Worm (Caenorhabditis elegans) whole organism, L2 larva: ENCODE data around the gene vha-2.
A peak's percentile ranks its signal among the peaks of the same experiment; 100 is the strongest.

ENCODE experiments used
- C34F6.9 ChIP-seq: fragments of 150-350 bp; optimal IDR thresholded peaks from 2 replicates; lab custom pipeline; 2014; ENCODE audit warnings: missing biosample characterization, missing genetic modification characterization
- F13H6.1 ChIP-seq: sonication (generic microtip); optimal IDR thresholded peaks from 2 replicates; lab custom pipeline; 2016; ENCODE audit warnings: missing genetic modification characterization, missing compliant biosample characterization
- R02D3.7 ChIP-seq: fragments of 150-350 bp; optimal IDR thresholded peaks from 2 replicates; lab custom pipeline; 2014; ENCODE audit warnings: missing biosample characterization, missing genetic modification characterization
- Y55F3AM.14 ChIP-seq: fragments of 200-800 bp; sonication (Bioruptor generic); optimal IDR thresholded peaks from 2 replicates; lab custom pipeline; 2018; ENCODE audit warnings: mild to moderate bottlenecking, missing genetic modification characterization, missing compliant biosample characterization
- ZK546.5 ChIP-seq: sonication (generic microtip); optimal IDR thresholded peaks from 2 replicates; lab custom pipeline; 2017; ENCODE audit warnings: missing biosample characterization, missing genetic modification characterization
- aly-2 ChIP-seq: fragments of 150-350 bp; optimal IDR thresholded peaks from 2 replicates; lab custom pipeline; 2014; ENCODE audit warnings: missing biosample characterization, missing genetic modification characterization
- ama-1 ChIP-seq: fragments of 150-350 bp; optimal IDR thresholded peaks from 2 replicates; lab custom pipeline; 2018; ENCODE audit warnings: inconsistent platforms
- blmp-1 ChIP-seq: sonication (generic microtip); optimal IDR thresholded peaks from 2 replicates; lab custom pipeline; 2017; ENCODE audit warnings: missing genetic modification characterization, mild to moderate bottlenecking, missing compliant biosample characterization, antibody characterized with exemption, moderate library complexity; ENCODE audit not compliant: insufficient read depth
- ceh-16 ChIP-seq: fragments of 150-350 bp; optimal IDR thresholded peaks from 2 replicates; lab custom pipeline; 2014; ENCODE audit warnings: missing biosample characterization, missing genetic modification characterization
- ceh-82 ChIP-seq: fragments of 150-350 bp; optimal IDR thresholded peaks from 2 replicates; lab custom pipeline; 2014; ENCODE audit warnings: missing biosample characterization, missing genetic modification characterization
- crh-2 ChIP-seq: sonication (generic microtip); optimal IDR thresholded peaks from 2 replicates; lab custom pipeline; 2017; ENCODE audit warnings: missing biosample characterization, missing genetic modification characterization
- dmd-4 ChIP-seq: sonication (generic microtip); optimal IDR thresholded peaks from 2 replicates; lab custom pipeline; 2017; ENCODE audit warnings: missing biosample characterization, missing genetic modification characterization
- egl-27 ChIP-seq: sonication (generic microtip); optimal IDR thresholded peaks from 3 replicates; lab custom pipeline; 2017; ENCODE audit warnings: missing biosample characterization, missing genetic modification reagents, missing genetic modification characterization
- elt-1 ChIP-seq: fragments of 150-350 bp; optimal IDR thresholded peaks from 2 replicates; lab custom pipeline; 2014; ENCODE audit warnings: missing biosample characterization, missing genetic modification characterization
- gmeb-1 ChIP-seq: fragments of 150-350 bp; optimal IDR thresholded peaks from 2 replicates; lab custom pipeline; 2014; ENCODE audit warnings: missing biosample characterization, missing genetic modification characterization
- lin-11 ChIP-seq: fragments of 150-350 bp; sonication (generic microtip); optimal IDR thresholded peaks from 2 replicates; lab custom pipeline; 2014; ENCODE audit warnings: missing biosample characterization, missing genetic modification characterization, inconsistent platforms, mixed read lengths
- lin-13 ChIP-seq: fragments of 150-350 bp; optimal IDR thresholded peaks from 2 replicates; lab custom pipeline; 2014; ENCODE audit warnings: missing biosample characterization, missing genetic modification reagents, missing genetic modification characterization
- lin-39 ChIP-seq: fragments of 150-350 bp; optimal IDR thresholded peaks from 2 replicates; lab custom pipeline; 2014; ENCODE audit warnings: missing biosample characterization, missing genetic modification reagents, missing genetic modification characterization
- lsy-2 ChIP-seq, 2 experiments: fragments of 150-350 bp in 1 of 2; sonication (generic microtip) in 1 of 2; optimal IDR thresholded peaks; 2 replicates each; lab custom pipeline; 2014 to 2017; ENCODE audit warnings: missing biosample characterization in 2 of 2, missing genetic modification characterization in 2 of 2
- mab-5 ChIP-seq: fragments of 150-350 bp; optimal IDR thresholded peaks from 2 replicates; lab custom pipeline; 2014; ENCODE audit warnings: missing biosample characterization, missing genetic modification characterization
- nhr-10 ChIP-seq: sonication (generic microtip); optimal IDR thresholded peaks from 2 replicates; lab custom pipeline; 2017; ENCODE audit warnings: missing biosample characterization, missing genetic modification characterization
- nhr-11 ChIP-seq: fragments of 150-350 bp; optimal IDR thresholded peaks from 2 replicates; lab custom pipeline; 2014; ENCODE audit warnings: missing biosample characterization, missing genetic modification characterization
- nhr-129 ChIP-seq: fragments of 150-350 bp; optimal IDR thresholded peaks from 2 replicates; lab custom pipeline; 2014; ENCODE audit warnings: missing biosample characterization, missing genetic modification characterization
- nhr-21 ChIP-seq: fragments of 150-350 bp; optimal IDR thresholded peaks from 2 replicates; lab custom pipeline; 2014; ENCODE audit warnings: missing biosample characterization, missing genetic modification characterization
- nhr-23 ChIP-seq: fragments of 150-350 bp; optimal IDR thresholded peaks from 2 replicates; lab custom pipeline; 2014; ENCODE audit warnings: missing biosample characterization, missing genetic modification reagents, missing genetic modification characterization
- nhr-237 ChIP-seq: fragments of 150-350 bp; optimal IDR thresholded peaks from 2 replicates; lab custom pipeline; 2014; ENCODE audit warnings: missing biosample characterization, missing genetic modification characterization
- nhr-25 ChIP-seq: fragments of 150-350 bp; sonication (generic microtip); optimal IDR thresholded peaks from 3 replicates; lab custom pipeline; 2014; ENCODE audit warnings: missing biosample characterization, missing genetic modification characterization
- nhr-6 ChIP-seq: fragments of 150-350 bp; optimal IDR thresholded peaks from 2 replicates; lab custom pipeline; 2014; ENCODE audit warnings: missing biosample characterization, missing genetic modification characterization
- nhr-77 ChIP-seq: fragments of 150-350 bp; optimal IDR thresholded peaks from 2 replicates; lab custom pipeline; 2014; ENCODE audit warnings: missing biosample characterization, missing genetic modification characterization
- skn-1 ChIP-seq: sonication (generic microtip); optimal IDR thresholded peaks from 2 replicates; lab custom pipeline; 2017; ENCODE audit warnings: missing biosample characterization, missing genetic modification characterization
- sma-9 ChIP-seq, 2 experiments: fragments of 150-350 bp in 1 of 2; sonication (generic microtip) in 1 of 2; optimal IDR thresholded peaks; 2 replicates each; lab custom pipeline; 2014 to 2016; ENCODE audit warnings: missing genetic modification characterization in 2 of 2, mild to moderate bottlenecking in 1 of 2, missing biosample characterization in 1 of 2, missing compliant biosample characterization in 1 of 2, missing genetic modification reagents in 1 of 2, moderate library complexity in 1 of 2
- snpc-4 ChIP-seq: fragments of 150-350 bp; optimal IDR thresholded peaks from 2 replicates; lab custom pipeline; 2014; ENCODE audit warnings: missing biosample characterization, missing genetic modification characterization
- unc-39 ChIP-seq: fragments of 150-350 bp; optimal IDR thresholded peaks from 2 replicates; lab custom pipeline; 2014; ENCODE audit warnings: missing biosample characterization, missing genetic modification characterization
- unc-55 ChIP-seq: fragments of 150-350 bp; sonication (generic microtip); optimal IDR thresholded peaks from 3 replicates; lab custom pipeline; 2014; ENCODE audit warnings: missing biosample characterization, missing genetic modification reagents, missing genetic modification characterization
- zag-1 ChIP-seq: fragments of 150-350 bp; optimal IDR thresholded peaks from 2 replicates; lab custom pipeline; 2014; ENCODE audit warnings: missing biosample characterization, missing genetic modification characterization
- ztf-1 ChIP-seq: fragments of 200-800 bp; sonication (Bioruptor generic); conservative IDR thresholded peaks from 2 replicates; pipeline ENCODE4 v1.3.6; 2022; ENCODE audit warnings: missing genetic modification characterization, missing compliant biosample characterization
- ztf-11 ChIP-seq: sonication (generic microtip); optimal IDR thresholded peaks from 2 replicates; lab custom pipeline; 2017; ENCODE audit warnings: missing biosample characterization, missing genetic modification characterization
- ztf-4 ChIP-seq: fragments of 150-350 bp; optimal IDR thresholded peaks from 2 replicates; lab custom pipeline; 2014; ENCODE audit warnings: missing biosample characterization, missing genetic modification characterization

The vha-2 gene

DNA sequence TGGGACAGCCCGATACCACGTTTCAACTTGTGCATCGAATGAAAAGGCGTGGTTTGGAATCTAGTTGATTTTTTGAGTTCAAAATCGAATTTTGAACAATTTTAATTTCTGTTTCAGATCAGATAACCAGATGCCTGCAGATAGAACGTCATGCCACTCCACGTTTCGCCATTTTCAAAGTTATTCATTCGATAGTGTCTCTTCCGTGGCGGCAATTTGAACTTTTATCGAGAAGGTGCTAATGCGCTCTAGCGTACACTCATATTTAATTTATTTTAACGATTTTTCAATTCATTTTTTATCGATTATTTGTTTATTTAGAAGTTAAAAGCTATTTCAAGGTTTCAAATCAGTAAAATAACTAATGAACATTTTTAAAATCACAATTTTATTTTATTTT is 6.0 kb upstream of the vha-2 start:
- TF ChIP-seq zag-1 (tag; lab: Kevin White, UChicago): no peak
- no peak for TF ChIP-seq nhr-129 (tag; lab: Kevin White, UChicago)
- peak; percentile 27 for TF ChIP-seq unc-55
- peak in 1 of 2 experiments; percentile 39 for TF ChIP-seq lsy-2 (tag; optimal IDR thresholded peaks at IDR 0.05; lab: Kevin White, UChicago)
- no peak for TF ChIP-seq ceh-82 (tag; lab: Kevin White, UChicago)
- no peak for TF ChIP-seq F13H6.1 (tag; lab: Kevin White, UChicago)
- TF ChIP-seq gmeb-1: peak; percentile 59
- TF ChIP-seq, all 48 proteins: peak for 3

DNA sequence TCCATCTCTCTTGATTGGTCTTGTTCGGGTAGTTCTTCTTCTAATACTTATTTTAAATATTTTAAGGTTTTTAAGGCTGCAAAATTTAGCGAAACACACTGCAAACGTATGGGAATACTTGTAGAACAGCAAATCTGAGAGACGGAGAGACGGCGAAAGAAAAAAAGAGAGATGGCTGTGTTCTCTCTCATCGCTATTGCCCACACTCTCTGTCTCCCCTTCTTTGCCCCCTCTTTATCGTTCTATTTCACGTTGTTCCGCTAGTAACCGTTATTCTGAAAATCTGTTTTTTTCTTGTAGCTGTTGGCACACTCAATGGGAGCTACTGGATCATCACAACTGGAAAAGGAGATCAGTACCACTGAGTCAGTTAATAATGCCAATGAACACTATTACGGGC is 5.6 kb upstream of the vha-2 start, which contains the start of gene usp-46:
TSS of gene usp-46 (plus strand) at position 301 of the 400 bp plus-strand sequence.
- TF ChIP-seq zag-1 (tag; lab: Kevin White, UChicago): no peak
- peak; percentile 22 for TF ChIP-seq C34F6.9 (tag; lab: Kevin White, UChicago)
- peak; percentile 5 for TF ChIP-seq nhr-129 (tag; lab: Kevin White, UChicago)
- TF ChIP-seq lsy-2 (tag; optimal IDR thresholded peaks at IDR 0.05; lab: Kevin White, UChicago): peak in 1 of 2 experiments; percentile 15

DNA sequence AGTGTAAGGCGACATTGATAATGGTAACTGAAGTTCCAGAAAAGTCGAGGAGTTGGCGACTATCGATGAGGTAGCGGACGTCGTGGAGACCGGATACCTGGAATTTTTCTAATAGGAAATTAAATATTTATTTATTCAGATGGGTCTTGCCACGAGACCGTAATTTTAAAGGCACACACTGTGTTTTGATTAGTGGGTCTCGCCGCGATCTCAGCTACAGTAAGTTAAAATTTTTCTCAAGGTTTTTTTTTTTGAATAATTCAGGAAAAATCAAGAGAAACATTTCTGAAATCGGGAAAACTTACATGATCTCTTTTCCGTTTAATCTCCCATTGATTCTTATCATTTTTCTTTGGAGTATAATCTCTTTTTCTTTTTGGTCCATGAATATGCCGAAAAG is 2.9 kb upstream of the vha-2 start:
- no peak for TF ChIP-seq C34F6.9 (tag; lab: Kevin White, UChicago)
- TF ChIP-seq crh-2: no peak
- no peak for TF ChIP-seq nhr-23
- no peak for TF ChIP-seq nhr-21 (tag; lab: Kevin White, UChicago)
- TF ChIP-seq ZK546.5 (tag; lab: Kevin White, UChicago): no peak
- no peak for TF ChIP-seq ama-1 (lab: Kevin White, UChicago)
- TF ChIP-seq lin-11: no peak
- no peak for TF ChIP-seq nhr-237 (tag; lab: Kevin White, UChicago)
- no peak for TF ChIP-seq sma-9 (GFP tag; optimal IDR thresholded peaks at IDR 0.05; lab: Kevin White, UChicago)
- no peak for TF ChIP-seq sma-9 (tag; optimal IDR thresholded peaks at IDR 0.05; lab: Kevin White, UChicago)
- no peak for TF ChIP-seq snpc-4
- no peak for TF ChIP-seq Y55F3AM.14 (GFP tag; lab: Kevin White, UChicago)
- no peak for TF ChIP-seq nhr-10 (tag; lab: Kevin White, UChicago)
- TF ChIP-seq ztf-11 (tag; lab: Kevin White, UChicago): no peak
- TF ChIP-seq blmp-1 (tag; lab: Kevin White, UChicago): no peak
- no peak for TF ChIP-seq unc-39 (tag; lab: Kevin White, UChicago)
- TF ChIP-seq nhr-77 (tag; lab: Kevin White, UChicago): no peak
- no peak for TF ChIP-seq aly-2 (tag; lab: Kevin White, UChicago)
- TF ChIP-seq lin-13: no peak

DNA sequence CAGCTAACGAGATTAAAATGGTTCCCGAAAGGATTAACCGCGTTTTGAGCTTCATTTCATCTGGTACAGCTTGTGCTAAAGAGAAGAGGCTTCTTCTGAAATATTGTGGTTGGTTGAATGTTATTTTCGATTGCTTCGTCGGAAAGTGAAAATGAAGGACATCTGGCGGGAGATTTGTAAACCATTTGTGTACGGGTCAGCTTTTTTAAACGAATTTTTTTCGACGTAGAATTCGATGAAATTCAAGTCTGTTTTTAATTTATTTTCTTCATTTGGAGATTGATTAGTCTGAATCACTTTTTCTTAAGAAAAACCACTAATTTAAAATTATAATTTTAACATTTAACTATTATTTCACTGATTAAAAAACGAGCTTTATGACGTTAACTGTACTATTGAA is 1.7 kb upstream of the vha-2 start, which contains the start of gene sqv-3:
TSS of gene sqv-3 (minus strand) at position 101 of the 400 bp plus-strand sequence.
- TF ChIP-seq elt-1 (tag; lab: Kevin White, UChicago) (no peak), ceh-16 (tag; lab: Kevin White, UChicago) (no peak), dmd-4 (tag; lab: Kevin White, UChicago) (no peak), lsy-2 (tag; optimal IDR thresholded peaks at IDR 0.05; lab: Kevin White, UChicago) (no peak), C34F6.9 (tag; lab: Kevin White, UChicago) (no peak), skn-1 (tag; lab: Kevin White, UChicago) (no peak), unc-39 (tag; lab: Kevin White, UChicago) (no peak), ztf-1 (GFP tag; lab: Robert Waterston, UW) (no peak), nhr-11 (no peak), ztf-11 (tag; lab: Kevin White, UChicago) (no peak), zag-1 (tag; lab: Kevin White, UChicago) (no peak), lin-39 (tag; lab: Kevin White, UChicago) (no peak), blmp-1 (tag; lab: Kevin White, UChicago) (no peak), nhr-129 (tag; lab: Kevin White, UChicago) (no peak), egl-27 (no peak), nhr-23 (no peak)

DNA sequence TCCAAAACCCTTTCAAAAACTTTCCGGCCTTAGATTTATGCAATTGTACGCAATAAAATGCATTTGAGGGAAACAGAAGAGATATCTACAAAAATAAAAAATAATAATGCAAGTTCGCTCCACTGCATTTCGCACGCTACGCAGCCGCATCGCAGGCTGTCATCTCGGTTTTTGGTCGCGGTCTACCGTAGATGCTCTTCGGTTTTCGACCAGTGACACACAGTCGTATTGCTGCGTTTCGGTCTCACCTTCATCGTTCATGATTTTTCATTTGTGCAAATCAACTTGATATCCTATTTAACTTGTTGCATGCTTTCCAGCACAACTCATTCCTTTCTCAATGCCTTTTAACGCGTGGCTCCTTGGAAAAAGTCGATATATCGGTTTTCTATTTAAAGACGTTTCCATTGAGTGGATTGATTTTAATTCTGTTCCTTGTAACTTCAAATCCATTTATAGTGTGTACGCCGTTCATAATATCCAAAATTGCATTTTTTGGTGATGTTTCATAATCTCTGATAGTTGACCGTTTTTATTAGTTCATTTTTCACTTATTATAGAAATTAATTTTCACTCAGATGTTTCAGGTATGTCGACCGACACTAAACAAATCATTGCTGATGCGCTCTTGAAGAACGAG is 1.2 kb upstream of the vha-2 start, which contains the start of gene vha-1:
TSS of gene vha-1 (plus strand) at position 590 of the 640 bp plus-strand sequence.
- TF ChIP-seq ama-1 (lab: Kevin White, UChicago): peak; percentile 78
- TF ChIP-seq lsy-2 (tag; optimal IDR thresholded peaks at IDR 0.05; lab: Kevin White, UChicago): peak; percentile 78 to 94
- TF ChIP-seq lin-13: peak; percentile 85
- TF ChIP-seq snpc-4: peak; percentile 53
- TF ChIP-seq nhr-129 (tag; lab: Kevin White, UChicago): peak; percentile 88
- peak; percentile 79 for TF ChIP-seq gmeb-1
- TF ChIP-seq nhr-25 (tag; lab: Kevin White, UChicago): peak; percentile 75
- peak; percentile 42 for TF ChIP-seq ZK546.5 (tag; lab: Kevin White, UChicago)
- TF ChIP-seq ceh-82 (tag; lab: Kevin White, UChicago): peak; percentile 55
- peak; percentile 43 for TF ChIP-seq mab-5 (tag; lab: Kevin White, UChicago)
- TF ChIP-seq ztf-11 (tag; lab: Kevin White, UChicago): no peak
- peak; percentile 40 for TF ChIP-seq sma-9 (GFP tag; optimal IDR thresholded peaks at IDR 0.05; lab: Kevin White, UChicago)
- no peak for TF ChIP-seq sma-9 (tag; optimal IDR thresholded peaks at IDR 0.05; lab: Kevin White, UChicago)
- TF ChIP-seq ztf-4: peak; percentile 65
- TF ChIP-seq dmd-4 (tag; lab: Kevin White, UChicago): no peak
- TF ChIP-seq F13H6.1 (tag; lab: Kevin White, UChicago): peak; percentile 74
- TF ChIP-seq egl-27: peak; percentile 46
- TF ChIP-seq nhr-6: peak; percentile 39
- peak; percentile 11 for TF ChIP-seq R02D3.7 (tag; lab: Kevin White, UChicago)
- TF ChIP-seq zag-1 (tag; lab: Kevin White, UChicago): peak; percentile 69
- TF ChIP-seq crh-2: peak; percentile 95
- peak; percentile 81 for TF ChIP-seq nhr-21 (tag; lab: Kevin White, UChicago)
- no peak for TF ChIP-seq elt-1 (tag; lab: Kevin White, UChicago)
- no peak for TF ChIP-seq nhr-10 (tag; lab: Kevin White, UChicago)
- TF ChIP-seq lin-11: peak; percentile 67
- TF ChIP-seq C34F6.9 (tag; lab: Kevin White, UChicago): peak; percentile 98
- TF ChIP-seq blmp-1 (tag; lab: Kevin White, UChicago): peak; percentile 56
